In the genomic region with DNA sequence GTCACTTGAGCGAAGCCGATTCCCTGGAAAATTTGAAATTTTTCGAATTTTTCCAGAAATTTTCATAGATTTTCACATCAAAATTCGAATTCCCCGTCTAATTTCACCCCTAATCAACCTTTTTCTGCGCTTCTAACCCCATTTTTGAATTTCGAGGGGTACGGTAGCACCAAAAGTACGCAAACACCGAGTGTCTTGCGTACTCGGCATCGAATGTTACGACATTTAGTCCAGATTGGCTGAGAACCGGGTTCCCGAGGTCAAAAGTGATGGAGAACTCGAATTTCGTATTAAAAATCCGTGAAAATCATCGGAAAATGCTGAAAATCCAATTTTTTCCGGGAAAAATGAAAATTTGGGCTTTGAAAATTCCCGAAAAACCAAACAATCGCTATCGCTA, we compare ENCODE assay signal across 2 worm cellular contexts.
A peak's percentile ranks its signal among the peaks of the same experiment; 100 is the strongest.
TF ChIP-seq lines count a peak whose summit lies in the region.

No protein-coding gene starts in this region.

TF ChIP-seq in whole organism, L4 larva, 104 proteins besides CTCF, POLR2A, EP300 and RAD21:
- TF ChIP-seq aha-1 (tag; lab: Kevin White, UChicago), result peak; percentile 75
- TF ChIP-seq cey-2 (tag; optimal IDR thresholded peaks at IDR 0.05; lab: Kevin White, UChicago; ENCODE audit: borderline replicate concordance, insufficient read depth), result no peak

TF ChIP-seq in whole organism, mixed stage, embryonic, 35 proteins besides CTCF, POLR2A, EP300 and RAD21:
- no peak for TF ChIP-seq nhr-76 (tag; optimal IDR thresholded peaks at IDR 0.05; lab: Kevin White, UChicago)
- no peak for TF ChIP-seq ceh-43 (GFP tag; optimal IDR thresholded peaks at IDR 0.05; lab: Kevin White, UChicago)
- no peak for TF ChIP-seq unc-39 (tag; optimal IDR thresholded peaks at IDR 0.05; lab: Kevin White, UChicago)
- peak; percentile 6 for TF ChIP-seq lsy-2 (tag; optimal IDR thresholded peaks at IDR 0.05; lab: Kevin White, UChicago)
